Worm (Caenorhabditis elegans) whole organism, L4 larva: ENCODE measurements around the gene sms-3.

Source experiments
- F49E8.2 ChIP-seq: sonication (generic microtip); optimal IDR thresholded peaks from 2 replicates; lab custom pipeline; 2016; ENCODE audit warnings: missing compliant biosample characterization, mild to moderate bottlenecking, missing genetic modification characterization, borderline replicate concordance
- T26A8.4 ChIP-seq: fragments of 200-800 bp; sonication (Bioruptor generic); IDR thresholded peaks from 2 replicates; pipeline ENCODE4 v1.3.6; 2022; ENCODE audit warnings: missing genetic modification characterization, missing compliant biosample characterization
- Y105C5A.15 ChIP-seq: fragments of 200-800 bp; sonication (Bioruptor generic); IDR thresholded peaks from 2 replicates; pipeline ENCODE4 v1.3.6; 2022; ENCODE audit warnings: missing genetic modification characterization, missing compliant biosample characterization
- Y48G9A.11 ChIP-seq: fragments of 200-800 bp; sonication (Bioruptor generic); IDR thresholded peaks from 2 replicates; pipeline ENCODE4 v1.3.6; 2022; ENCODE audit warnings: missing genetic modification reagents, missing genetic modification characterization, missing compliant biosample characterization
- Y5F2A.4 ChIP-seq: fragments of 200-800 bp; sonication (Bioruptor generic); optimal IDR thresholded peaks from 2 replicates; lab custom pipeline; 2018; ENCODE audit warnings: mild to moderate bottlenecking, missing genetic modification characterization, missing compliant biosample characterization
- Y75B8A.6 ChIP-seq: fragments of 200-800 bp; sonication (Bioruptor generic); IDR thresholded peaks from 2 replicates; pipeline ENCODE4 v1.3.6; 2022; ENCODE audit warnings: missing genetic modification reagents, missing genetic modification characterization, missing compliant biosample characterization
- aha-1 ChIP-seq: fragments of 150-350 bp; peaks from one replicate; lab custom pipeline; 2014; ENCODE audit warnings: missing biosample characterization, missing genetic modification characterization
- arid-1 ChIP-seq: fragments of 200-800 bp; sonication (Bioruptor generic); conservative IDR thresholded peaks from 2 replicates; pipeline ENCODE4 v1.3.6; 2022; ENCODE audit warnings: missing genetic modification reagents, missing genetic modification characterization, missing compliant biosample characterization
- ceh-32 ChIP-seq: sonication (generic microtip); optimal IDR thresholded peaks from 2 replicates; lab custom pipeline; 2016; ENCODE audit warnings: mild to moderate bottlenecking, missing genetic modification characterization, missing compliant biosample characterization; ENCODE audit not compliant: poor library complexity
- ceh-44 ChIP-seq: fragments of 200-800 bp; sonication (Bioruptor generic); IDR thresholded peaks from 2 replicates; pipeline ENCODE4 v1.3.6; 2022; ENCODE audit warnings: missing genetic modification reagents, missing genetic modification characterization, missing compliant biosample characterization
- ceh-62 ChIP-seq: sonication (generic microtip); optimal IDR thresholded peaks from 2 replicates; lab custom pipeline; 2017; ENCODE audit warnings: missing biosample characterization, missing genetic modification characterization
- ces-1 ChIP-seq: fragments of 150-350 bp; sonication (generic microtip); optimal IDR thresholded peaks from 4 replicates; lab custom pipeline; 2014; ENCODE audit warnings: missing biosample characterization, missing genetic modification reagents, missing genetic modification characterization
- daf-16 ChIP-seq, 3 experiments: sonication (generic microtip); optimal IDR thresholded peaks; 2 replicates each; lab custom pipeline; 2016 to 2017; ENCODE audit warnings: missing genetic modification characterization in 3 of 3, missing genetic modification reagents in 3 of 3, mild to moderate bottlenecking in 2 of 3, missing compliant biosample characterization in 2 of 3, missing biosample characterization in 1 of 3, moderate library complexity in 1 of 3
- dmd-6 ChIP-seq: fragments of 200-800 bp; sonication (Bioruptor generic); IDR thresholded peaks from 2 replicates; pipeline ENCODE4 v1.3.6; 2022; ENCODE audit warnings: missing genetic modification reagents, missing genetic modification characterization, missing compliant biosample characterization
- dpl-1 ChIP-seq: fragments of 150-350 bp; optimal IDR thresholded peaks from 2 replicates; lab custom pipeline; 2014; ENCODE audit warnings: missing biosample characterization, missing genetic modification reagents, missing genetic modification characterization
- duxl-1 ChIP-seq: sonication (generic microtip); optimal IDR thresholded peaks from 2 replicates; lab custom pipeline; 2016; ENCODE audit warnings: mild to moderate bottlenecking, missing genetic modification characterization, moderate library complexity, missing compliant biosample characterization; ENCODE audit not compliant: poor library complexity
- dve-1 ChIP-seq: sonication (generic microtip); optimal IDR thresholded peaks from 2 replicates; lab custom pipeline; 2017; ENCODE audit warnings: antibody characterized with exemption, mild to moderate bottlenecking, missing genetic modification characterization, missing compliant biosample characterization; ENCODE audit not compliant: insufficient read depth
- egl-27 ChIP-seq: sonication (generic microtip); optimal IDR thresholded peaks from 3 replicates; lab custom pipeline; 2017; ENCODE audit warnings: missing biosample characterization, missing genetic modification reagents, missing genetic modification characterization
- egl-43 ChIP-seq: fragments of 200-800 bp; sonication (Bioruptor generic); IDR thresholded peaks from 2 replicates; pipeline ENCODE4 v1.3.6; 2022; ENCODE audit warnings: missing genetic modification reagents, missing genetic modification characterization, missing compliant biosample characterization
- gei-8 ChIP-seq: fragments of 200-800 bp; sonication (Bioruptor generic); optimal IDR thresholded peaks from 2 replicates; lab custom pipeline; 2018; ENCODE audit warnings: mild to moderate bottlenecking, missing genetic modification characterization, missing compliant biosample characterization
- hlh-30 ChIP-seq: sonication (generic microtip); optimal IDR thresholded peaks from 2 replicates; lab custom pipeline; 2017; ENCODE audit warnings: antibody characterized with exemption, mild to moderate bottlenecking, missing genetic modification characterization, missing compliant biosample characterization; ENCODE audit not compliant: insufficient read depth
- lim-7 ChIP-seq: fragments of 200-800 bp; sonication (Bioruptor generic); IDR thresholded peaks from 2 replicates; pipeline ENCODE4 v1.3.6; 2022; ENCODE audit warnings: missing genetic modification characterization, missing compliant biosample characterization
- lin-1 ChIP-seq: fragments of 200-800 bp; sonication (Bioruptor generic); IDR thresholded peaks from 2 replicates; pipeline ENCODE4 v1.3.6; 2022; ENCODE audit warnings: missing genetic modification reagents, missing genetic modification characterization, missing compliant biosample characterization
- lin-13 ChIP-seq: fragments of 150-350 bp; optimal IDR thresholded peaks from 2 replicates; lab custom pipeline; 2014; ENCODE audit warnings: missing biosample characterization, missing genetic modification reagents, missing genetic modification characterization
- lin-38 ChIP-seq: fragments of 200-800 bp; sonication (Bioruptor generic); IDR thresholded peaks from 2 replicates; pipeline ENCODE4 v1.3.6; 2022; ENCODE audit warnings: missing genetic modification reagents, missing genetic modification characterization, missing compliant biosample characterization
- lir-3 ChIP-seq: sonication (generic microtip); optimal IDR thresholded peaks from 2 replicates; lab custom pipeline; 2016; ENCODE audit warnings: mild to moderate bottlenecking, missing genetic modification characterization, missing compliant biosample characterization
- madf-5 ChIP-seq, 2 experiments: fragments of 200-800 bp; sonication (Bioruptor generic); IDR thresholded peaks; 2 replicates each; pipeline ENCODE4 v1.3.6; 2022; ENCODE audit warnings: missing compliant biosample characterization in 2 of 2, missing genetic modification characterization in 2 of 2
- madf-9 ChIP-seq: fragments of 200-800 bp; sonication (Bioruptor generic); conservative IDR thresholded peaks from 2 replicates; pipeline ENCODE4 v1.3.6; 2022; ENCODE audit warnings: missing genetic modification reagents, missing genetic modification characterization, missing compliant biosample characterization
- mes-2 ChIP-seq: sonication (generic microtip); optimal IDR thresholded peaks from 2 replicates; lab custom pipeline; 2016; ENCODE audit warnings: missing genotype, mild to moderate bottlenecking, missing genetic modification characterization, missing compliant biosample characterization; ENCODE audit not compliant: poor library complexity, severe bottlenecking
- mxl-3 ChIP-seq: fragments of 200-800 bp; sonication (Bioruptor generic); optimal IDR thresholded peaks from 2 replicates; lab custom pipeline; 2018; ENCODE audit warnings: mild to moderate bottlenecking, missing genetic modification characterization, missing compliant biosample characterization
- nhr-28 ChIP-seq: fragments of 150-350 bp; optimal IDR thresholded peaks from 2 replicates; lab custom pipeline; 2014; ENCODE audit warnings: missing biosample characterization, missing genetic modification characterization
- nhr-6 ChIP-seq: fragments of 150-350 bp; optimal IDR thresholded peaks from 2 replicates; lab custom pipeline; 2014; ENCODE audit warnings: missing biosample characterization, missing genetic modification characterization
- pha-4 ChIP-seq, 2 experiments: fragments of 150-350 bp in 1 of 2; fragments of 200-800 bp in 1 of 2; sonication (Bioruptor generic) in 1 of 2; IDR thresholded peaks in 1 of 2; optimal IDR thresholded peaks in 1 of 2; 2 replicates each; pipeline versions ENCODE4 v1.3.6 to Lab custom; 2014 to 2022; ENCODE audit warnings: missing genetic modification characterization in 2 of 2, missing genetic modification reagents in 2 of 2, missing biosample characterization in 1 of 2, missing compliant biosample characterization in 1 of 2
- php-3 ChIP-seq: fragments of 200-800 bp; sonication (Bioruptor generic); IDR thresholded peaks from 2 replicates; pipeline ENCODE4 v1.3.6; 2022; ENCODE audit warnings: missing genetic modification reagents, missing genetic modification characterization, missing compliant biosample characterization
- sdz-12 ChIP-seq: fragments of 200-800 bp; sonication (Bioruptor generic); optimal IDR thresholded peaks from 2 replicates; lab custom pipeline; 2018; ENCODE audit warnings: mild to moderate bottlenecking, missing genetic modification characterization, missing compliant biosample characterization
- set-16 ChIP-seq: fragments of 200-800 bp; sonication (Bioruptor generic); IDR thresholded peaks from 2 replicates; pipeline ENCODE4 v1.3.6; 2022; ENCODE audit warnings: missing genetic modification reagents, missing genetic modification characterization, missing compliant biosample characterization
- snpc-4 ChIP-seq: fragments of 150-350 bp; optimal IDR thresholded peaks from 2 replicates; lab custom pipeline; 2014; ENCODE audit warnings: missing biosample characterization, missing genetic modification characterization
- spr-3 ChIP-seq: fragments of 200-800 bp; sonication (Bioruptor generic); optimal IDR thresholded peaks from 2 replicates; lab custom pipeline; 2018; ENCODE audit warnings: mild to moderate bottlenecking, missing genetic modification characterization, missing compliant biosample characterization
- unc-130 ChIP-seq: sonication (generic microtip); optimal IDR thresholded peaks from 2 replicates; lab custom pipeline; 2016; ENCODE audit warnings: missing genetic modification reagents, missing genetic modification characterization, missing compliant biosample characterization
- unc-62 ChIP-seq, 3 experiments: fragments of 150-350 bp in 1 of 3; sonication (generic microtip); optimal IDR thresholded peaks in 2 of 3; peaks in 1 of 3; 1 replicate in 1 of 3; 2 replicates in 2 of 3; lab custom pipeline; 2014 to 2017; ENCODE audit warnings: missing biosample characterization in 3 of 3, missing genetic modification characterization in 3 of 3, missing genetic modification reagents in 3 of 3, missing genotype in 1 of 3
- vab-7 ChIP-seq: fragments of 200-800 bp; sonication (Bioruptor generic); IDR thresholded peaks from 2 replicates; pipeline ENCODE4 v1.3.6; 2022; ENCODE audit warnings: missing genetic modification reagents, missing genetic modification characterization, missing compliant biosample characterization

Gene sms-3

ce11 chrIII:1618915-1619314 lies 18.0 kb upstream of the sms-3 start, which contains the start of gene Y22D7AL.10 (continued):
- TF ChIP-seq sdz-12: peak; percentile 78
- TF ChIP-seq Y105C5A.15 (GFP tag; lab: Robert Waterston, UW): peak; percentile 87; the same call in 1 of the 2 replicates
- peak; percentile 96 for TF ChIP-seq lin-38 (GFP tag; lab: Robert Waterston, UW)
- peak; percentile 72 for TF ChIP-seq mxl-3 (GFP tag; lab: Kevin White, UChicago)
- peak; percentile 79 for TF ChIP-seq ceh-32 (tag; lab: Kevin White, UChicago)
- TF ChIP-seq spr-3 (GFP tag; lab: Kevin White, UChicago): peak; percentile 98
- peak; percentile 83 for TF ChIP-seq ces-1 (GFP tag; lab: Kevin White, UChicago)

DNA sequence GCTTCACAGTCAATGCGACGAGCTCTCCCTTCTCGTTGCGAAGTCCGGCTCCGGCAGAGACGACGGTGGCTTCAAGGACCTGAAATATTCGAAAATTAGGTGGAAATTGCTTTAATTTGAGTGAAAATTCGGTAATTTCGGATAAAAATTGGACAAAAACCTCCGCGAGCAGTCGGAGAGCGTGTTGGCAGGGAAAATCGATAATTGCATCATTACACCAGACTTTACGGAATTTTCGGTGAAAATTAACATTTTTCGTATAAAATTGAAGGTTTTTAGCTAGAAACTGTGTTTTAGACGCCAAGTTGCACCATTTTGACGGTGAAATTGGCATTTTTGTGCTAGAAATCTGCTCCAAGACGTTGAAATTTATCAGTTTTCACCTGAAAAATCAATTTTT lies 17.4 kb upstream of the sms-3 start:
- TF ChIP-seq aha-1 (peak; percentile 73), T26A8.4 (GFP tag; lab: Robert Waterston, UW) (0 out of 2 replicates have a peak, but pooled peaks have one; percentile 15), dve-1 (no peak)

DNA sequence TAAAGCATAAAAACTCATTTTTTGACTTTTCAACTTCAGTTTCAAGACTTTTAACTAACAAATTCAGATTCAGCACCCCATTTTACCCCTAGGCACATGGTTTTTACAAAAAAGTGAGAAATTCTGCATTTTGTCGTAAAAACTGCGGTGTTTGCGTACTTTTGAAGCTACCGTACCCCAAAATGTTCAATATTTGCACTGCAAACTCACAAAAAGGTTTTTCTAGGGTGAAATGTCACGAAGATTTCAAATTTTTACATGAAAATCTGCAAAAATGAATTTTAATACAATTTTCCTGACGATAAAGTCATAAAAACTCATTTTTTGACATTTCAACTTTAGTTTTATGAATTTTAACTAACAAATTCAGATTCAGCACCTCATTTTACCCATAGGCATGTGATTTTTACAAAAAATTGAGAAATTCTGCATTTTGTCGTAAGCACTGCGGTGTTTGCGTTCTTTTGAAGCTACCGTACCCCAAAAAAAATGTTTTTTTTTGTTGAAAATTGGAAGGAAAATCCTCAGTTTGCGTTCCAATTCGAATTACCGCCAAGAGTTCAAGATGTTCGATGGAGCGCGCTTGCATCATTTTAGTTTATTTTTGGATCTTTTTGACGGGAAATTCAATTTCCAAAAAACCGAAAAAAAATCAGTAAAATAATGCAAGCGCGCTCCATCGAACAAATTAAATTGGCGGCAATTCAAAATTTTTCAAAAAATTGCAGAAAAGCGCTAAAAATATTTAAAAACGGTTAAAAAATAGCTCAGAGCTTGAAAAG lies 15.5 kb upstream of the sms-3 start:
- TF ChIP-seq egl-27 (no peak), vab-7 (GFP tag; lab: Robert Waterston, UW) (peak; percentile 52; the same call in 1 of the 2 replicates), gei-8 (GFP tag; lab: Kevin White, UChicago) (peak; percentile 61), dmd-6 (peak; percentile 21; the same call in 1 of the 2 replicates), dpl-1 (peak; percentile 51), nhr-6 (no peak), lin-13 (GFP tag; lab: Kevin White, UChicago) (peak; percentile 68), set-16 (GFP tag; lab: Robert Waterston, UW) (no peak), lir-3 (tag; lab: Kevin White, UChicago) (no peak), arid-1 (GFP tag; lab: Robert Waterston, UW) (peak; percentile 75), unc-62 (GFP tag; optimal IDR thresholded peaks at IDR 0.05 in 1 of 2; lab: Kevin White, UChicago) (no peak), unc-62 (tag; optimal IDR thresholded peaks at IDR 0.05; lab: Kevin White, UChicago) (no peak), egl-43 (GFP tag; lab: Robert Waterston, UW) (peak; percentile 78), ceh-62 (tag; lab: Kevin White, UChicago) (no peak), lin-1 (GFP tag; lab: Robert Waterston, UW) (no peak), mes-2 (tag; lab: Kevin White, UChicago) (peak; percentile 54), lim-7 (GFP tag; lab: Robert Waterston, UW) (peak; percentile 65), aha-1 (peak; percentile 97), Y48G9A.11 (0 out of 2 replicates have a peak, but pooled peaks have one; percentile 71), madf-9 (GFP tag; lab: Robert Waterston, UW) (0 out of 2 replicates have a peak, but pooled peaks have one; percentile 3), pha-4 (GFP tag; IDR thresholded peaks at IDR 0.05; lab: Robert Waterston, UW) (peak; percentile 82), pha-4 (tag; optimal IDR thresholded peaks at IDR 0.05; lab: Kevin White, UChicago) (no peak), sdz-12 (peak; percentile 59), Y75B8A.6 (GFP tag; lab: Robert Waterston, UW) (peak; percentile 51; the same call in 1 of the 2 replicates), Y105C5A.15 (GFP tag; lab: Robert Waterston, UW) (peak; percentile 69; the same call in 1 of the 2 replicates), php-3 (GFP tag; lab: Robert Waterston, UW) (peak; percentile 57; the same call in 1 of the 2 replicates), snpc-4 (tag; lab: Kevin White, UChicago) (no peak), duxl-1 (tag; lab: Kevin White, UChicago) (peak; percentile 76), F49E8.2 (tag; lab: Kevin White, UChicago) (peak; percentile 88), nhr-28 (tag; lab: Kevin White, UChicago) (no peak), hlh-30 (tag; lab: Kevin White, UChicago) (peak; percentile 28), lin-38 (GFP tag; lab: Robert Waterston, UW) (peak; percentile 93), ceh-44 (GFP tag; lab: Robert Waterston, UW) (no peak), dve-1 (peak; percentile 18), Y5F2A.4 (GFP tag; lab: Kevin White, UChicago) (peak; percentile 53), madf-5 (GFP tag; IDR thresholded peaks at IDR 0.05; lab: Robert Waterston, UW) (no peak), unc-130 (peak; percentile 37), daf-16 (GFP tag; optimal IDR thresholded peaks at IDR 0.05; lab: Kevin White, UChicago) (peak; percentile 2 to 49), daf-16 (tag; optimal IDR thresholded peaks at IDR 0.05; lab: Kevin White, UChicago) (peak; percentile 14)
